Worm (Caenorhabditis elegans): ENCODE results near the gene C11H1.5.

ce11 chrX:14303078-14303477 is at the start of gene C11H1.5:
- TF ChIP-seq flt-1 (GFP tag; IDR thresholded peaks at IDR 0.05) (no peak), tbx-11 (GFP tag; IDR thresholded peaks at IDR 0.05) (no peak), ama-1 (optimal IDR thresholded peaks at IDR 0.05) (no peak), hnd-1 (tag; optimal IDR thresholded peaks at IDR 0.05) (no peak), scrt-1 (GFP tag; IDR thresholded peaks at IDR 0.05) (no peak), tbx-37 (GFP tag; conservative IDR thresholded peaks at IDR 0.05) (no peak), sea-1 (GFP tag; conservative IDR thresholded peaks at IDR 0.05) (no peak), pes-1 (GFP tag; IDR thresholded peaks at IDR 0.05) (no peak), ceh-36 (tag; optimal IDR thresholded peaks at IDR 0.05) (no peak), F13C5.2 (tag; optimal IDR thresholded peaks at IDR 0.05) (no peak), tra-4 (tag; optimal IDR thresholded peaks at IDR 0.05) (no peak)

Measured in whole organism, early embryonic.